Worm (Caenorhabditis elegans) whole organism, early embryonic: Measurements from ENCODE around the gene gcy-14.
A peak's percentile ranks its signal among the peaks of the same experiment; 100 is the strongest.

Source experiments
- ets-7 ChIP-seq: sonication (generic microtip); optimal IDR thresholded peaks from 2 replicates; lab custom pipeline; 2016; ENCODE audit warnings: missing genotype, missing genetic modification characterization, missing compliant biosample characterization
- tra-4 ChIP-seq: sonication (generic microtip); optimal IDR thresholded peaks from 2 replicates; lab custom pipeline; 2017; ENCODE audit warnings: missing genetic modification characterization, missing compliant biosample characterization

DNA sequence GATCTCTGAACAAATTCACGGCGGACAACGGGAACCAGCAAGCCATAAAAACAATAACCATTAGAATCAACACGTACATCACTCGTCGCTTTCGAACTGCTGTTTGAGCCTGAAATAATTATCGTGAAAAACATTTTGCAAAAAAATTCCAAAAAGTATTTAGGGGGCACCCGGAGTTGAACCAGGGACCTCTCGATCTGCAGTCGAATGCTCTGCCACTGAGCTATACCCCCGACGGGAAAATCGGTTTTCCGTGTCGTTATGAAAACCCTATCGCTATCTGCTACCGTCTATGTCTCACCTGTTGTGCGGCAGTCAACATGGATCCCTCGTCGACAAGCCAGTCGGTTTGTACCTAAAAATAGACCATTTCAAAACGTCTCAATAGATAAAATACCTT lies 12.5 kb downstream of the gcy-14 start:
- no peak for TF ChIP-seq ets-7 (tag; lab: Kevin White, UChicago)
- peak; percentile 27 for TF ChIP-seq tra-4 (tag; lab: Kevin White, UChicago)
